Worm (Caenorhabditis elegans): ENCODE data around the gene npr-1.

- TF ChIP-seq unc-39 (tag; optimal IDR thresholded peaks at IDR 0.05) (no peak), pha-4 (tag; optimal IDR thresholded peaks at IDR 0.05) (no peak), nhr-76 (tag; optimal IDR thresholded peaks at IDR 0.05) (no peak), daf-12 (tag; optimal IDR thresholded peaks at IDR 0.05) (no peak), unc-62 (GFP tag; optimal IDR thresholded peaks at IDR 0.05) (no peak), lin-39 (tag; optimal IDR thresholded peaks at IDR 0.05) (no peak), nhr-28 (tag; optimal IDR thresholded peaks at IDR 0.05) (no peak), nhr-77 (tag; optimal IDR thresholded peaks at IDR 0.05) (no peak)
Observed at ce11 chrX:4718114-4718513, 51.7 kb downstream of the npr-1 start.

Measured in whole organism, L3 larva.